Worm (Caenorhabditis elegans): ENCODE measurements around the gene ubc-26.

Gene ubc-26

DNA sequence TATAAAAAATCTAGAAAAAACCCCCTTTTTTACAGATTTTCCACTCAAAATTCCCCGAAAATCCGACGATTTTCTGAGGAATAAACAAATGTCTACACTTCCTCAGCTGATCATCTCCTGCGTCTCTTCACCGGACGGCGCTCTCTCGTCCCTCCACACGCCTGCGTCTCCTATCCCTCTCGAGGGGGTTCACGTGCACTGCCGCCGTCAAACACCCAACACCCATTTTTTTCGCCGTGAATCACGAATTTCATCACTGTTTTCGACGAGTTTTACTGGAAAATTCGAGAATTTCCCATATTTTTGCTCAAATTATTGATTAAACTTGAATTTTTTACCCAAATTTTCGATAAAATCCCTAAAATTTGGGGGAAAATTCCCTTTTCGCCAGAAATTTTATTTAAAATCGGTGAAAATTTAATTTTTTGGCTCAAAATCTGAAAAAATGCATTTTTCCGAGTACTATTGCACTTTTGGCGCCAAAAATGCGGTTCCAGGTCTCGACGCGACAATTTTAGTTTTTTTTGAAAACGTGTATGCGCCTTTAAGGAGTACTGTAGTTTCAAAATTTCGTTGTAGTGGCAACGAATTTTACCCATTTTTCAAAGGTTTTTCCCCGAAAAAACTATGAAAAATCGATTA is 20.8 kb upstream of the ubc-26 start:
- no peak for TF ChIP-seq eor-1 (tag; optimal IDR thresholded peaks at IDR 0.05)
- TF ChIP-seq jun-1 (tag; optimal IDR thresholded peaks at IDR 0.05): peak; percentile 5
- TF ChIP-seq unc-62 (GFP tag; optimal IDR thresholded peaks at IDR 0.05): no peak
- peak; percentile 48 for TF ChIP-seq nfya-1 (tag; optimal IDR thresholded peaks at IDR 0.05; ENCODE audit: insufficient read depth)
- peak; percentile 26 for TF ChIP-seq fkh-10 (GFP tag; optimal IDR thresholded peaks at IDR 0.05)
- TF ChIP-seq tbx-2 (tag; optimal IDR thresholded peaks at IDR 0.05): no peak
- peak; percentile 29 for TF ChIP-seq snpc-4 (tag; optimal IDR thresholded peaks at IDR 0.05)
- TF ChIP-seq ceh-82 (tag; optimal IDR thresholded peaks at IDR 0.05): no peak
- TF ChIP-seq ztf-4 (tag; optimal IDR thresholded peaks at IDR 0.05): no peak
- TF ChIP-seq ceh-28 (tag; optimal IDR thresholded peaks at IDR 0.05): peak; percentile 26
- peak; percentile 68 for TF ChIP-seq mdl-1 (tag; optimal IDR thresholded peaks at IDR 0.05)
- TF ChIP-seq lin-39 (tag; optimal IDR thresholded peaks at IDR 0.05): peak; percentile 6
- peak; percentile 57 for TF ChIP-seq pha-4 (tag; optimal IDR thresholded peaks at IDR 0.05)
- no peak for TF ChIP-seq pqm-1 (tag; optimal IDR thresholded peaks at IDR 0.05)
- TF ChIP-seq nhr-28 (tag; optimal IDR thresholded peaks at IDR 0.05): no peak
- no peak for TF ChIP-seq zag-1 (tag; optimal IDR thresholded peaks at IDR 0.05)
- TF ChIP-seq lin-15B (tag; optimal IDR thresholded peaks at IDR 0.05): peak; percentile 15
- no peak for TF ChIP-seq fos-1 (tag; optimal IDR thresholded peaks at IDR 0.05)
- TF ChIP-seq nhr-43 (tag; optimal IDR thresholded peaks at IDR 0.05; ENCODE audit: poor library complexity, severe bottlenecking): no peak
- TF ChIP-seq egl-5 (tag; optimal IDR thresholded peaks at IDR 0.05): no peak
- TF ChIP-seq nhr-23 (tag; optimal IDR thresholded peaks at IDR 0.05): peak; percentile 28
- no peak for TF ChIP-seq nhr-77 (tag; optimal IDR thresholded peaks at IDR 0.05)
- TF ChIP-seq elt-2 (tag; optimal IDR thresholded peaks at IDR 0.05): peak; percentile 36
- peak; percentile 43 for TF ChIP-seq hmg-11 (tag; optimal IDR thresholded peaks at IDR 0.05)
- TF ChIP-seq nhr-25 (tag; optimal IDR thresholded peaks at IDR 0.05): no peak

DNA sequence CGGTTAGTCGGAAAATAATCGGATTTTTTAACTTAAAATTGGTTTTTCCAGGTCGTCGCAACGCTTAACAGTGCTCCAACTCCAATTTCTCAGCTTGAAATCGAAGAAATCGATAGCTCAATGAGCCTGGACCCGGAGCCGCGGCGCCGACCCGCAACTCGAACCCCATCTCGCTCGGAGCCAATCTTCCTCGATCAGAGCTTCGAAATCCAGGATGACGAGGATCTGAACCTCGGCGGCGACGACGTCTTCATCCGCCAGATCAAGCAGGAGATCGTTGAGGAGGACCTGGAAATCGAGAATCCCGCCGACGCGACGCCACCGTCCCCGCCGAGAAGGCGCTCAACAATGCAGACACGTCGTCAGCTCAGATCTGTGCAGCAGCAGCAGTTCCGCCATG is 20.1 kb upstream of the ubc-26 start:
- TF ChIP-seq mdl-1 (tag; optimal IDR thresholded peaks at IDR 0.05) (no peak), nhr-67 (tag; optimal IDR thresholded peaks at IDR 0.05) (no peak), fkh-10 (GFP tag; optimal IDR thresholded peaks at IDR 0.05) (no peak), ama-1 (optimal IDR thresholded peaks at IDR 0.05) (no peak), ceh-16 (tag; optimal IDR thresholded peaks at IDR 0.05) (no peak), fos-1 (tag; optimal IDR thresholded peaks at IDR 0.05) (no peak), eor-1 (tag; optimal IDR thresholded peaks at IDR 0.05) (no peak), mml-1 (tag; optimal IDR thresholded peaks at IDR 0.05) (no peak), R02D3.7 (tag; optimal IDR thresholded peaks at IDR 0.05) (no peak), ceh-82 (tag; optimal IDR thresholded peaks at IDR 0.05) (no peak), hmg-11 (tag; optimal IDR thresholded peaks at IDR 0.05) (no peak), nhr-76 (tag; optimal IDR thresholded peaks at IDR 0.05) (no peak), sea-2 (GFP tag; optimal IDR thresholded peaks at IDR 0.05) (no peak), egl-5 (tag; optimal IDR thresholded peaks at IDR 0.05) (no peak)

DNA sequence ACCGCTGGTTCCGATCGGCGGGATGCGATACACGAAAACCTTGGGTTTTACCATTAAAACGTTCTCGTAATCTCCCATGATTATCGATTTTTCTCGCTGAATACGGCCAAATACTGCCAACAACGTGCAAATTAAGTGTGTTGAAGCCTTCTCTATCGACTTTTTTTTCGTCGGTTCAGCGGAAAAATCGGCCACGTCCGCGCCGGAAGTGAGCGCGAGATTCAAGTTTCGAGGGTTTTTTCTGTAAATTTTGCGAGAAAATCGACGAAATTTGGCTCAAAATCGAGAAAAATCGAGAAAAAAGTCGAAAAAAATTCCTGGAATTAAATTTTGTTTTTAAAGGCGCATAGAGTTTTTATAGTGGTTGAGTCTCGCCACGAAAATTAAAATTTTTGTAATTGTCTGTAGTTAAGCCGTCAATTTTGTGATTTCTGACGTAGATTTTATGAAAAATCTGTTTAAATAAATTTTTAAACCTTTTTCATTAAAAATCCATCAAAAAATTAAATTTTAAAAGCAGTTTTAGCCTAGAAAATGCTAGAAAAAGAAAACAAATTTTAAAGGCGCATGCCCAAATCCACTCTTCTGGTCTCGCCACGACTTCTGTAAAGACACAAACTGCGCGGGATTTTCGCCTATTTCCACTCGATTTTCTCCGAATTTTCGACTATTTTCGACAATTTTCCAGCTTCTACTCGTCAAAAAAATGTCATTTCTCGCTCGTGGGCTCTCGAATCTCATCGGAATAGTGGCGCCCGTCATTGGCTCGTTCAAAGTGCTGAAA is 19.1 kb upstream of the ubc-26 start, which contains the start of the genes ncap-1 and Y110A2AR.1:
Gene ncap-1, minus strand, starts transcription at position 241 of the 784 bp plus-strand sequence.
Gene Y110A2AR.1, plus strand, starts transcription at position 637 of the 784 bp plus-strand sequence.
- TF ChIP-seq ceh-82 (tag; optimal IDR thresholded peaks at IDR 0.05) (no peak), nfya-1 (tag; optimal IDR thresholded peaks at IDR 0.05; ENCODE audit: insufficient read depth) (peak; percentile 24), lin-15B (tag; optimal IDR thresholded peaks at IDR 0.05) (peak; percentile 10), pha-4 (tag; optimal IDR thresholded peaks at IDR 0.05) (peak; percentile 9)

DNA sequence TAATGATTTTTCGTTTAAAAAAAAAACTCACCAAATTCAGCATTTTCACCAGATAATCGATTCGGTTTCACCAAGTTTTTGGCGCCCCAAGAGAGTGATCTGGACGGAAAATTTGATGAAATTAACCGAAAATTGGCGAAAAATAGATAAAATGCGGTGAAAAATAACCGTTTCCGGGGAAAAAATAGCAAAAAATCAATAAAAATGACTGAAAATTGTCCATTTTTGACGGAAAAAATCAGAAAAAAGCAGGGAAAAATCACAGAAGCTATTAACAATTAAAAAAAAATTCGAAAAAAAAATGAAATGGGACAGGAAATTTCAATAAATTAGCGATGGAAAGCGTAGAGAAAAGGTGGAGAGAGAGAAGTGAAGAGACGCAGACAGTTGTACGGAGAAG is 13.4 kb upstream of the ubc-26 start, which contains the start of gene ubc-15:
Gene ubc-15, minus strand, starts transcription at position 101 of the 400 bp plus-strand sequence.
- TF ChIP-seq pqm-1 (tag; optimal IDR thresholded peaks at IDR 0.05) (no peak), ceh-16 (tag; optimal IDR thresholded peaks at IDR 0.05) (no peak), mdl-1 (tag; optimal IDR thresholded peaks at IDR 0.05) (no peak), elt-1 (tag; optimal IDR thresholded peaks at IDR 0.05) (no peak), nhr-23 (tag; optimal IDR thresholded peaks at IDR 0.05) (no peak), fkh-2 (tag; optimal IDR thresholded peaks at IDR 0.05) (no peak), mml-1 (tag; optimal IDR thresholded peaks at IDR 0.05) (no peak), ztf-4 (tag; optimal IDR thresholded peaks at IDR 0.05) (no peak), ceh-82 (tag; optimal IDR thresholded peaks at IDR 0.05) (no peak), lin-15B (tag; optimal IDR thresholded peaks at IDR 0.05) (no peak), pha-4 (tag; optimal IDR thresholded peaks at IDR 0.05) (no peak)

Data from whole organism, L3 larva.